Fruit fly (Drosophila melanogaster) whole organism, prepupa: Measurements from ENCODE around the gene CG1979.
A peak's percentile ranks its signal among the peaks of the same experiment; 100 is the strongest.

ENCODE experiments used
- CG10631 ChIP-seq: fragments of 200-800 bp; sonication (Bioruptor generic); optimal IDR thresholded peaks from 2 replicates; lab custom pipeline; 2016; ENCODE audit warnings: missing biosample characterization, missing genetic modification characterization
- CG10669 ChIP-seq: fragments of 200-800 bp; sonication (Bioruptor generic); optimal IDR thresholded peaks from 3 replicates; lab custom pipeline; 2018; ENCODE audit warnings: missing biosample characterization, mild to moderate bottlenecking, missing genetic modification characterization, moderate library complexity
- CG11902 ChIP-seq: fragments of 200-800 bp; sonication (Bioruptor generic); optimal IDR thresholded peaks from 3 replicates; lab custom pipeline; 2016; ENCODE audit warnings: missing biosample characterization, missing genetic modification characterization
- CG1621 ChIP-seq: fragments of 200-800 bp; sonication (Bioruptor generic); optimal IDR thresholded peaks from 3 replicates; lab custom pipeline; 2018; ENCODE audit warnings: missing biosample characterization, mild to moderate bottlenecking, missing genetic modification characterization
- CG3032 ChIP-seq: fragments of 200-800 bp; optimal IDR thresholded peaks from 2 replicates; lab custom pipeline; 2019; ENCODE audit warnings: missing biosample characterization, mild to moderate bottlenecking, missing genetic modification characterization, moderate library complexity
- CG32006 ChIP-seq: fragments of 200-800 bp; sonication (Bioruptor generic); optimal IDR thresholded peaks from 3 replicates; lab custom pipeline; 2017; ENCODE audit warnings: missing biosample characterization, mild to moderate bottlenecking, missing genetic modification characterization
- CG34406 ChIP-seq: fragments of 200-800 bp; sonication (Bioruptor generic); optimal IDR thresholded peaks from 3 replicates; lab custom pipeline; 2016; ENCODE audit warnings: missing biosample characterization, missing genetic modification characterization
- CG3919 ChIP-seq: fragments of 200-800 bp; sonication (Bioruptor generic); optimal IDR thresholded peaks from 3 replicates; lab custom pipeline; 2016; ENCODE audit warnings: missing biosample characterization, missing genetic modification characterization
- CG6163 ChIP-seq: fragments of 200-800 bp; sonication (Bioruptor generic); IDR thresholded peaks from 3 replicates; pipeline ENCODE4 v1.3.6; 2022; ENCODE audit warnings: missing biosample characterization, missing genetic modification characterization
- CG6792 ChIP-seq: fragments of 200-800 bp; sonication (Bioruptor generic); optimal IDR thresholded peaks from 3 replicates; lab custom pipeline; 2016; ENCODE audit warnings: missing biosample characterization, missing genetic modification characterization
- CG6808 ChIP-seq: fragments of 200-800 bp; sonication (Bioruptor generic); optimal IDR thresholded peaks from 3 replicates; lab custom pipeline; 2017; ENCODE audit warnings: missing biosample characterization, missing genetic modification characterization, mild to moderate bottlenecking, moderate library complexity, missing genetic modification reagents
- CG6854 ChIP-seq: fragments of 200-800 bp; sonication (Bioruptor generic); optimal IDR thresholded peaks from 2 replicates; lab custom pipeline; 2017; ENCODE audit warnings: missing biosample characterization, mild to moderate bottlenecking, missing genetic modification characterization
- CG7368 ChIP-seq: fragments of 200-800 bp; sonication (Bioruptor generic); optimal IDR thresholded peaks from 3 replicates; lab custom pipeline; 2016; ENCODE audit warnings: missing biosample characterization, missing genetic modification characterization
- CG8119 ChIP-seq: fragments of 200-800 bp; sonication (Bioruptor generic); IDR thresholded peaks from 3 replicates; pipeline ENCODE4 v1.3.6; 2022; ENCODE audit warnings: missing biosample characterization, missing genetic modification characterization
- CG8632 ChIP-seq: fragments of 200-800 bp; sonication (Bioruptor generic); optimal IDR thresholded peaks from 3 replicates; lab custom pipeline; 2016; ENCODE audit warnings: missing biosample characterization, missing genetic modification characterization
- Eip75B ChIP-seq: fragments of 200-800 bp; sonication (Bioruptor generic); optimal IDR thresholded peaks from 3 replicates; lab custom pipeline; 2016; ENCODE audit warnings: missing biosample characterization, missing genetic modification characterization
- Eip78C ChIP-seq: fragments of 200-800 bp; sonication (Bioruptor generic); peaks from one replicate; lab custom pipeline; 2016; ENCODE audit warnings: missing biosample characterization, missing genetic modification characterization
- Eip93F ChIP-seq: fragments of 200-800 bp; sonication (Bioruptor generic); optimal IDR thresholded peaks from 2 replicates; lab custom pipeline; 2016; ENCODE audit warnings: missing biosample characterization, mild to moderate bottlenecking, missing genetic modification characterization
- Ets21C ChIP-seq: fragments of 200-800 bp; sonication (Bioruptor generic); optimal IDR thresholded peaks from 3 replicates; lab custom pipeline; 2016; ENCODE audit warnings: missing biosample characterization, missing genetic modification characterization
- Hr39 ChIP-seq: fragments of 200-800 bp; sonication (Bioruptor generic); optimal IDR thresholded peaks from 2 replicates; lab custom pipeline; 2016; ENCODE audit warnings: missing biosample characterization, missing genetic modification characterization
- Hr4 ChIP-seq: fragments of 200-800 bp; sonication (Bioruptor generic); optimal IDR thresholded peaks from 3 replicates; lab custom pipeline; 2016; ENCODE audit warnings: missing biosample characterization, missing genetic modification characterization
- Lpt ChIP-seq: fragments of 200-800 bp; sonication (Bioruptor generic); optimal IDR thresholded peaks from 3 replicates; lab custom pipeline; 2016; ENCODE audit warnings: missing biosample characterization, missing genetic modification characterization
- Met ChIP-seq: fragments of 200-800 bp; sonication (Bioruptor generic); optimal IDR thresholded peaks from 3 replicates; lab custom pipeline; 2016; ENCODE audit warnings: missing biosample characterization, missing genetic modification characterization
- Smox ChIP-seq: fragments of 200-800 bp; sonication (Bioruptor generic); optimal IDR thresholded peaks from 3 replicates; lab custom pipeline; 2016; ENCODE audit warnings: missing biosample characterization, missing genetic modification characterization
- Sox14 ChIP-seq: fragments of 200-800 bp; sonication (Bioruptor generic); optimal IDR thresholded peaks from 3 replicates; lab custom pipeline; 2016; ENCODE audit warnings: missing biosample characterization, missing genetic modification characterization
- achi ChIP-seq: fragments of 200-800 bp; sonication (Bioruptor generic); optimal IDR thresholded peaks from 3 replicates; lab custom pipeline; 2016; ENCODE audit warnings: missing biosample characterization, missing genetic modification characterization
- acj6 ChIP-seq: fragments of 200-800 bp; sonication (Bioruptor generic); optimal IDR thresholded peaks from 3 replicates; lab custom pipeline; 2016; ENCODE audit warnings: missing biosample characterization, missing genetic modification characterization
- dsx ChIP-seq: fragments of 200-800 bp; optimal IDR thresholded peaks from 3 replicates; lab custom pipeline; 2019; ENCODE audit warnings: missing biosample characterization, mild to moderate bottlenecking, missing genetic modification characterization, moderate library complexity; ENCODE audit not compliant: poor library complexity, severe bottlenecking
- eg ChIP-seq: fragments of 200-800 bp; sonication (Bioruptor generic); IDR thresholded peaks from 3 replicates; pipeline ENCODE4 v1.3.6; 2022; ENCODE audit warnings: missing biosample characterization, missing genetic modification characterization
- fd59A ChIP-seq: fragments of 200-800 bp; sonication (Bioruptor generic); optimal IDR thresholded peaks from 2 replicates; lab custom pipeline; 2017; ENCODE audit warnings: missing biosample characterization, mild to moderate bottlenecking, missing genetic modification characterization, missing genetic modification reagents
- fd85E ChIP-seq: fragments of 200-800 bp; sonication (Bioruptor generic); optimal IDR thresholded peaks from 3 replicates; lab custom pipeline; 2016; ENCODE audit warnings: missing biosample characterization, missing genetic modification characterization
- fkh ChIP-seq: fragments of 200-800 bp; sonication (Bioruptor generic); optimal IDR thresholded peaks from 3 replicates; lab custom pipeline; 2017; ENCODE audit warnings: missing biosample characterization, mild to moderate bottlenecking, missing genetic modification characterization, moderate library complexity
- lz ChIP-seq: fragments of 200-800 bp; sonication (Bioruptor generic); optimal IDR thresholded peaks from 3 replicates; lab custom pipeline; 2016; ENCODE audit warnings: missing biosample characterization, missing genetic modification characterization
- net ChIP-seq: fragments of 200-800 bp; sonication (Bioruptor generic); optimal IDR thresholded peaks from 3 replicates; lab custom pipeline; 2016; ENCODE audit warnings: missing biosample characterization, missing genetic modification characterization
- salr ChIP-seq, 2 experiments: fragments of 200-800 bp; sonication (Bioruptor generic); optimal IDR thresholded peaks; 3 replicates each; lab custom pipeline; 2016 to 2018; ENCODE audit warnings: missing biosample characterization in 2 of 2, missing genetic modification characterization in 2 of 2, mild to moderate bottlenecking in 1 of 2
- ss ChIP-seq, 2 experiments: fragments of 200-800 bp; sonication (Bioruptor generic); optimal IDR thresholded peaks; 2 replicates in 1 of 2; 3 replicates in 1 of 2; lab custom pipeline; 2017 to 2018; ENCODE audit warnings: mild to moderate bottlenecking in 2 of 2, missing biosample characterization in 2 of 2, missing genetic modification characterization in 2 of 2, moderate library complexity in 1 of 2
- svp ChIP-seq: fragments of 200-800 bp; sonication (Bioruptor generic); peaks from one replicate; lab custom pipeline; 2016; ENCODE audit warnings: missing biosample characterization, missing genetic modification characterization
- topi ChIP-seq: fragments of 200-800 bp; sonication (Bioruptor generic); optimal IDR thresholded peaks from 3 replicates; lab custom pipeline; 2016; ENCODE audit warnings: missing biosample characterization, missing genetic modification characterization

Gene CG1979

dm6 chr3R:7089522-7090336 lies 35.3 kb downstream of the CG1979 start:
- TF ChIP-seq Ets21C (GFP tag; lab: Kevin White, UChicago) (no peak), CG11902 (GFP tag; lab: Kevin White, UChicago) (no peak), fkh (peak; percentile 42), ss (GFP tag; optimal IDR thresholded peaks at IDR 0.05; lab: Kevin White, UChicago) (peak in 1 of 2 experiments; percentile 13), CG6792 (no peak), CG34406 (GFP tag; lab: Kevin White, UChicago) (no peak), acj6 (no peak), topi (GFP tag; lab: Kevin White, UChicago) (no peak), achi (GFP tag; lab: Kevin White, UChicago) (peak; percentile 2), CG6854 (GFP tag; lab: Kevin White, UChicago) (peak; percentile 2), eg (no peak), Lpt (GFP tag; lab: Kevin White, UChicago) (peak; percentile 67), CG8632 (GFP tag; lab: Kevin White, UChicago) (no peak), lz (GFP tag; lab: Kevin White, UChicago) (no peak), CG6808 (GFP tag; lab: Kevin White, UChicago) (peak; percentile 35), CG8119 (GFP tag; lab: Robert Waterston, UW) (no peak), Eip78C (GFP tag; lab: Kevin White, UChicago) (peak; percentile 42), Met (GFP tag; lab: Kevin White, UChicago) (peak; percentile 12), CG3919 (GFP tag; lab: Kevin White, UChicago) (no peak), svp (GFP tag; lab: Kevin White, UChicago) (peak; percentile 11), fd59A (GFP tag; lab: Kevin White, UChicago) (no peak), dsx (GFP tag; lab: Kevin White, UChicago) (peak; percentile 32)
- TF ChIP-seq, all 60 proteins: peak for 10

dm6 chr3R:7090337-7090830 lies 36.0 kb downstream of the CG1979 start:
- TF ChIP-seq fd85E (GFP tag; lab: Kevin White, UChicago) (no peak), CG11902 (GFP tag; lab: Kevin White, UChicago) (no peak), CG7368 (GFP tag; lab: Kevin White, UChicago) (no peak), Eip75B (no peak), CG1621 (tag; lab: Kevin White, UChicago) (peak; percentile 13), Smox (GFP tag; lab: Kevin White, UChicago) (no peak), CG6163 (GFP tag; lab: Robert Waterston, UW) (0 out of 3 replicates have a peak, but pooled peaks have one; percentile 7), Sox14 (GFP tag; lab: Kevin White, UChicago) (peak; percentile 6), CG3032 (tag; lab: Kevin White, UChicago) (peak; percentile 4), CG8632 (GFP tag; lab: Kevin White, UChicago) (peak; percentile 8), svp (GFP tag; lab: Kevin White, UChicago) (peak; percentile 52), CG10631 (GFP tag; lab: Kevin White, UChicago) (no peak), salr (GFP tag; optimal IDR thresholded peaks at IDR 0.05; lab: Kevin White, UChicago) (peak in 1 of 2 experiments; percentile 3), CG32006 (GFP tag; lab: Kevin White, UChicago) (no peak), CG6808 (GFP tag; lab: Kevin White, UChicago) (no peak), eg (peak; percentile 34; the same call in 1 of the 3 replicates), CG6792 (no peak), topi (GFP tag; lab: Kevin White, UChicago) (peak; percentile 16), CG6854 (GFP tag; lab: Kevin White, UChicago) (no peak), Hr4 (GFP tag; lab: Kevin White, UChicago) (peak; percentile 26), Eip78C (GFP tag; lab: Kevin White, UChicago) (peak; percentile 68), CG8119 (GFP tag; lab: Robert Waterston, UW) (peak; percentile 35; the same call in 2 of the 3 replicates), CG3919 (GFP tag; lab: Kevin White, UChicago) (peak; percentile 33), Hr39 (GFP tag; lab: Kevin White, UChicago) (no peak), CG34406 (GFP tag; lab: Kevin White, UChicago) (peak; percentile 16), Eip93F (no peak), lz (GFP tag; lab: Kevin White, UChicago) (peak; percentile 1), CG10669 (GFP tag; lab: Kevin White, UChicago) (no peak), ss (GFP tag; optimal IDR thresholded peaks at IDR 0.05; lab: Kevin White, UChicago) (peak in 1 of 2 experiments; percentile 12), Met (GFP tag; lab: Kevin White, UChicago) (peak; percentile 28), net (GFP tag; lab: Kevin White, UChicago) (no peak)
